Fruit fly (Drosophila melanogaster) whole organism, adult: ENCODE results near the gene CkIIalpha-i3.

Experiments
- CG11617 ChIP-seq: fragments of 200-800 bp; sonication (Bioruptor generic); optimal IDR thresholded peaks from 2 replicates; lab custom pipeline; 2017; ENCODE audit warnings: mild to moderate bottlenecking, missing biosample characterization, missing genetic modification reagents, missing genetic modification characterization
- CG33017 ChIP-seq: fragments of 200-800 bp; sonication (Bioruptor generic); optimal IDR thresholded peaks from 2 replicates; lab custom pipeline; 2018; ENCODE audit warnings: missing biosample characterization, mild to moderate bottlenecking, missing genetic modification characterization, moderate library complexity
- CG5204 ChIP-seq: fragments of 200-800 bp; sonication (Bioruptor generic); optimal IDR thresholded peaks from 2 replicates; lab custom pipeline; 2016; ENCODE audit warnings: missing biosample characterization, missing genetic modification characterization
- Mnt ChIP-seq: fragments of 200-800 bp; sonication (Bioruptor generic); optimal IDR thresholded peaks from 2 replicates; lab custom pipeline; 2016; ENCODE audit warnings: missing biosample characterization, mild to moderate bottlenecking, missing genetic modification characterization

DNA sequence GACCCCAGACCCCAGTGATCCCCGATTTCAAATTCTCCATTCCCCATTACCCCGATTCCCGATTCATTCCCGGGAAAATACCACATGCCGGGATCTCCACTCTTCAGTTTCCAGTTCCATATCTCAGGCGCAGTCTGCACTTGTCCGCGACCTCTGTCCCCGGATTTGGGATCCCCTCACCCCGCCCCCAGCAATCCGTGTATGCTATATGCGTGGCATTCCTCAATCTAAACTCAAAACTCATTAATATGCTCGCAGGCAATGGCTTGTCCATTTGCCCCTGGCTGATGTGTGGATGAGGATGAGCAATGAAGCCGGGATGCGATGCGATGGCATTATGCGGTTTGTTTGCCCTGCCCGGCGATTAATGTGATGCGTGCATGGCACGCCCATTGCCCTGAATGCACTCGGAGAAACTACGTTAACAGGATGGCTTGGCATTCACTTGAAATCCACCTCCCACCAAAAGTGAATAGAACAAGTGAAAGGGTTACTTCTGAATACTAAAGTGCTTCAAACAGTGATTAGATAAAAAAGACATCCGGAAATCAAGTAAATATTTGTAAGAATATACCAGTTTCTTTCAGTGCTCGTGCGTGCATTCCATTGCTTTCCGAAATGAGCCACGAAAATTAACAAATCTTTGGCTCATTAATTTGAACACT is 15.3 kb upstream of the CkIIalpha-i3 start:
- no peak for TF ChIP-seq CG11617
- TF ChIP-seq Mnt (GFP tag; lab: Kevin White, UChicago) = no peak
- no peak for TF ChIP-seq CG5204 (GFP tag; lab: Kevin White, UChicago)
- no peak for TF ChIP-seq CG33017 (tag; lab: Kevin White, UChicago)
